Fruit fly (Drosophila melanogaster) whole organism, embryonic: ENCODE results near the gene CG42540.

Experiments
- Ada2b ChIP-seq: fragments of 200-800 bp; sonication (Bioruptor generic); IDR thresholded peaks from 2 replicates; pipeline ENCODE4 v1.3.6; 2022; ENCODE audit warnings: missing biosample characterization, missing genetic modification characterization
- BEAF-32 ChIP-seq: fragments of 200-800 bp; sonication (Bioruptor generic); optimal IDR thresholded peaks from 3 replicates; lab custom pipeline; 2017; ENCODE audit warnings: missing biosample characterization, missing genetic modification characterization, mild to moderate bottlenecking, moderate library complexity, missing genetic modification reagents
- CG11093 ChIP-seq: fragments of 200-800 bp; sonication (Bioruptor generic); IDR thresholded peaks from 3 replicates; pipeline ENCODE4 v1.3.6; 2022; ENCODE audit warnings: missing biosample characterization, missing genetic modification characterization
- CG11695 ChIP-seq: fragments of 200-800 bp; sonication (Bioruptor generic); IDR thresholded peaks from 3 replicates; pipeline ENCODE4 v1.3.6; 2022; ENCODE audit warnings: missing biosample characterization, missing genetic modification characterization
- CG12155 ChIP-seq: fragments of 200-800 bp; sonication (Bioruptor generic); optimal IDR thresholded peaks from 3 replicates; lab custom pipeline; 2016; ENCODE audit warnings: missing biosample characterization, missing genetic modification characterization
- CG12391 ChIP-seq: fragments of 200-800 bp; sonication (Bioruptor generic); optimal IDR thresholded peaks from 3 replicates; lab custom pipeline; 2018; ENCODE audit warnings: missing biosample characterization, mild to moderate bottlenecking, missing genetic modification characterization, moderate library complexity
- CG12659 ChIP-seq: fragments of 200-800 bp; sonication (Bioruptor generic); optimal IDR thresholded peaks from 3 replicates; lab custom pipeline; 2017; ENCODE audit warnings: mild to moderate bottlenecking, missing biosample characterization, missing genetic modification reagents, missing genetic modification characterization
- CG14710 ChIP-seq: fragments of 200-800 bp; sonication (Bioruptor generic); optimal IDR thresholded peaks from 3 replicates; lab custom pipeline; 2019; ENCODE audit warnings: missing biosample characterization, mild to moderate bottlenecking, missing genetic modification characterization, moderate library complexity
- CG16863 ChIP-seq: fragments of 200-800 bp; sonication (Bioruptor generic); optimal IDR thresholded peaks from 3 replicates; lab custom pipeline; 2016; ENCODE audit warnings: missing biosample characterization, missing genetic modification characterization
- CG17359 ChIP-seq: fragments of 200-800 bp; sonication (Bioruptor generic); optimal IDR thresholded peaks from 3 replicates; lab custom pipeline; 2018; ENCODE audit warnings: missing biosample characterization, mild to moderate bottlenecking, missing genetic modification characterization, moderate library complexity
- CG17361 ChIP-seq: fragments of 200-800 bp; sonication (Bioruptor generic); IDR thresholded peaks from 3 replicates; pipeline ENCODE4 v1.3.6; 2022; ENCODE audit warnings: missing biosample characterization, missing genetic modification characterization
- CG18619 ChIP-seq: fragments of 200-800 bp; sonication (Bioruptor generic); optimal IDR thresholded peaks from 3 replicates; lab custom pipeline; 2017; ENCODE audit warnings: missing biosample characterization, mild to moderate bottlenecking, missing genetic modification characterization
- CG2120 ChIP-seq: fragments of 200-800 bp; sonication (Bioruptor generic); optimal IDR thresholded peaks from 3 replicates; lab custom pipeline; 2016; ENCODE audit warnings: missing biosample characterization, missing genetic modification characterization
- CG30020 ChIP-seq: fragments of 200-800 bp; optimal IDR thresholded peaks from 2 replicates; lab custom pipeline; 2019; ENCODE audit warnings: missing biosample characterization, mild to moderate bottlenecking, missing genetic modification characterization, moderate library complexity
- CG30403 ChIP-seq: fragments of 200-800 bp; sonication (Bioruptor generic); optimal IDR thresholded peaks from 3 replicates; lab custom pipeline; 2016; ENCODE audit warnings: missing biosample characterization, missing genetic modification characterization
- CG32532 ChIP-seq: fragments of 200-800 bp; sonication (Bioruptor generic); IDR thresholded peaks from 2 replicates; pipeline ENCODE4 v1.3.6; 2022; ENCODE audit warnings: missing biosample characterization, missing genetic modification characterization
- CG34224 ChIP-seq: fragments of 200-800 bp; sonication (Bioruptor generic); IDR thresholded peaks from 3 replicates; pipeline ENCODE4 v1.3.6; 2022; ENCODE audit warnings: missing biosample characterization, missing genetic modification characterization; ENCODE audit not compliant: partially characterized antibody
- CG34422 ChIP-seq: fragments of 200-800 bp; sonication (Bioruptor generic); IDR thresholded peaks from 3 replicates; pipeline ENCODE4 v1.3.6; 2022; ENCODE audit warnings: missing biosample characterization, missing genetic modification characterization
- CG43689 ChIP-seq: fragments of 200-800 bp; sonication (Bioruptor generic); IDR thresholded peaks from 2 replicates; pipeline ENCODE4 v1.3.6; 2022; ENCODE audit warnings: missing biosample characterization, missing genetic modification characterization
- CG6765 ChIP-seq: fragments of 200-800 bp; sonication (Bioruptor generic); optimal IDR thresholded peaks from 3 replicates; lab custom pipeline; 2017; ENCODE audit warnings: missing biosample characterization, mild to moderate bottlenecking, missing genetic modification characterization
- CG6854 ChIP-seq: fragments of 200-800 bp; sonication (Bioruptor generic); optimal IDR thresholded peaks from 3 replicates; lab custom pipeline; 2017; ENCODE audit warnings: missing biosample characterization, mild to moderate bottlenecking, missing genetic modification characterization
- CG7357 ChIP-seq: fragments of 200-800 bp; sonication (Bioruptor generic); IDR thresholded peaks from 3 replicates; pipeline ENCODE4 v1.3.6; 2022; ENCODE audit warnings: missing biosample characterization, missing genetic modification characterization
- CG8359 ChIP-seq: fragments of 200-800 bp; sonication (Bioruptor generic); optimal IDR thresholded peaks from 2 replicates; lab custom pipeline; 2017; ENCODE audit warnings: missing biosample characterization, mild to moderate bottlenecking, missing genetic modification characterization, borderline replicate concordance
- CkIIα-i1 ChIP-seq: fragments of 200-800 bp; sonication (Bioruptor generic); IDR thresholded peaks from 2 replicates; pipeline ENCODE4 v1.3.6; 2022; ENCODE audit warnings: missing biosample characterization, missing genetic modification characterization
- Dbx ChIP-seq: fragments of 200-800 bp; sonication (Bioruptor generic); IDR thresholded peaks from 3 replicates; pipeline ENCODE4 v1.3.6; 2022; ENCODE audit warnings: missing biosample characterization, missing genetic modification characterization
- H2.0 ChIP-seq: fragments of 200-800 bp; sonication (Bioruptor generic); IDR thresholded peaks from 2 replicates; pipeline ENCODE4 v1.3.6; 2022; ENCODE audit warnings: missing biosample characterization, missing genetic modification characterization
- Kr ChIP-seq: fragments of 200-800 bp; sonication (Bioruptor generic); optimal IDR thresholded peaks from 2 replicates; lab custom pipeline; 2017; ENCODE audit warnings: missing biosample characterization, mild to moderate bottlenecking, missing genetic modification characterization
- Lpt ChIP-seq: fragments of >200 bp; optimal IDR thresholded peaks from 2 replicates; lab custom pipeline; 2018; ENCODE audit warnings: missing biosample characterization, missing genetic modification characterization
- Mes4 ChIP-seq: fragments of 200-800 bp; sonication (Bioruptor generic); optimal IDR thresholded peaks from 2 replicates; lab custom pipeline; 2016; ENCODE audit warnings: missing biosample characterization, missing genetic modification characterization
- TFAM ChIP-seq: fragments of 200-800 bp; sonication (Bioruptor generic); optimal IDR thresholded peaks from 2 replicates; lab custom pipeline; 2017; ENCODE audit warnings: missing biosample characterization, missing genetic modification characterization, inconsistent platforms
- aop ChIP-seq: fragments of 200-800 bp; sonication (Bioruptor generic); IDR thresholded peaks from 2 replicates; pipeline ENCODE4 v1.3.6; 2022; ENCODE audit warnings: missing biosample characterization, missing genetic modification characterization
- chm ChIP-seq: fragments of 200-800 bp; sonication (Bioruptor generic); IDR thresholded peaks from 2 replicates; pipeline ENCODE4 v1.3.6; 2022; ENCODE audit warnings: missing biosample characterization, missing genetic modification characterization
- crol ChIP-seq: fragments of 200-800 bp; sonication (Bioruptor generic); IDR thresholded peaks from 2 replicates; pipeline ENCODE4 v1.3.6; 2022; ENCODE audit warnings: missing biosample characterization, missing genetic modification characterization
- dan ChIP-seq: fragments of 200-800 bp; sonication (Bioruptor generic); IDR thresholded peaks from 2 replicates; pipeline ENCODE4 v1.3.6; 2022; ENCODE audit warnings: missing biosample characterization, missing genetic modification characterization
- dati ChIP-seq: fragments of 200-800 bp; sonication (Bioruptor generic); IDR thresholded peaks from 2 replicates; pipeline ENCODE4 v1.3.6; 2022; ENCODE audit warnings: missing biosample characterization, missing genetic modification characterization
- fd64A ChIP-seq: fragments of 200-800 bp; sonication (Bioruptor generic); optimal IDR thresholded peaks from 3 replicates; lab custom pipeline; 2018; ENCODE audit warnings: missing biosample characterization, mild to moderate bottlenecking, missing genetic modification characterization
- ftz-f1 ChIP-seq: fragments of 200-800 bp; sonication (Bioruptor generic); optimal IDR thresholded peaks from 2 replicates; lab custom pipeline; 2016; ENCODE audit warnings: missing biosample characterization, missing genetic modification characterization
- gcm2 ChIP-seq: fragments of 200-800 bp; sonication (Bioruptor generic); optimal IDR thresholded peaks from 2 replicates; lab custom pipeline; 2016; ENCODE audit warnings: missing biosample characterization, missing genetic modification characterization
- grau ChIP-seq: fragments of 200-800 bp; optimal IDR thresholded peaks from 3 replicates; lab custom pipeline; 2019; ENCODE audit warnings: missing biosample characterization, mild to moderate bottlenecking, missing genetic modification characterization, moderate library complexity
- grn ChIP-seq: fragments of 200-800 bp; sonication (Bioruptor generic); optimal IDR thresholded peaks from 3 replicates; lab custom pipeline; 2017; ENCODE audit warnings: missing biosample characterization, missing genetic modification characterization
- gsb-n ChIP-seq: fragments of 200-800 bp; sonication (Bioruptor generic); optimal IDR thresholded peaks from 3 replicates; lab custom pipeline; 2018; ENCODE audit warnings: missing biosample characterization, mild to moderate bottlenecking, missing genetic modification characterization
- jigr1 ChIP-seq: fragments of 200-800 bp; sonication (Bioruptor generic); IDR thresholded peaks from 3 replicates; pipeline ENCODE4 v1.3.6; 2022; ENCODE audit warnings: missing biosample characterization, missing genetic modification characterization
- knrl ChIP-seq: fragments of 200-800 bp; sonication (Bioruptor generic); IDR thresholded peaks from 3 replicates; pipeline ENCODE4 v1.3.6; 2022; ENCODE audit warnings: missing biosample characterization, missing genetic modification characterization; ENCODE audit not compliant: partially characterized antibody
- nerfin-2 ChIP-seq: fragments of 200-800 bp; sonication (Bioruptor generic); IDR thresholded peaks from 2 replicates; pipeline ENCODE4 v1.3.6; 2022; ENCODE audit warnings: missing biosample characterization, missing genetic modification characterization; ENCODE audit not compliant: partially characterized antibody
- oc ChIP-seq: fragments of 200-800 bp; sonication (Bioruptor generic); optimal IDR thresholded peaks from 2 replicates; lab custom pipeline; 2018; ENCODE audit warnings: missing biosample characterization, mild to moderate bottlenecking, missing genetic modification characterization, moderate library complexity
- onecut ChIP-seq: fragments of 200-800 bp; sonication (Bioruptor generic); IDR thresholded peaks from 2 replicates; pipeline ENCODE4 v1.3.6; 2022; ENCODE audit warnings: missing biosample characterization, missing genetic modification characterization
- org-1 ChIP-seq: fragments of 200-800 bp; sonication (Bioruptor generic); optimal IDR thresholded peaks from 2 replicates; lab custom pipeline; 2017; ENCODE audit warnings: missing biosample characterization, missing genetic modification characterization
- prd ChIP-seq, 3 experiments: fragments of >200 bp in 2 of 3; fragments of 200-800 bp in 1 of 3; sonication (Bioruptor generic) in 1 of 3; optimal IDR thresholded peaks in 2 of 3; IDR thresholded peaks in 1 of 3; 2 replicates in 2 of 3; 3 replicates in 1 of 3; pipeline versions ENCODE4 v1.3.6 to Lab custom; 2017 to 2022; ENCODE audit warnings: missing biosample characterization in 1 of 3, missing genetic modification characterization in 1 of 3
- tap ChIP-seq: fragments of 200-800 bp; optimal IDR thresholded peaks from 3 replicates; lab custom pipeline; 2019; ENCODE audit warnings: missing biosample characterization, mild to moderate bottlenecking, missing genetic modification characterization, moderate library complexity
- toy ChIP-seq: fragments of 200-800 bp; sonication (Bioruptor generic); IDR thresholded peaks from 2 replicates; pipeline ENCODE4 v1.3.6; 2022; ENCODE audit warnings: missing biosample characterization, missing genetic modification characterization
- wek ChIP-seq: fragments of 200-800 bp; sonication (Bioruptor generic); optimal IDR thresholded peaks from 3 replicates; lab custom pipeline; 2018; ENCODE audit warnings: missing biosample characterization, mild to moderate bottlenecking, missing genetic modification characterization, moderate library complexity
- yki ChIP-seq: fragments of >200 bp; optimal IDR thresholded peaks from 3 replicates; lab custom pipeline; 2018

Gene CG42540

DNA sequence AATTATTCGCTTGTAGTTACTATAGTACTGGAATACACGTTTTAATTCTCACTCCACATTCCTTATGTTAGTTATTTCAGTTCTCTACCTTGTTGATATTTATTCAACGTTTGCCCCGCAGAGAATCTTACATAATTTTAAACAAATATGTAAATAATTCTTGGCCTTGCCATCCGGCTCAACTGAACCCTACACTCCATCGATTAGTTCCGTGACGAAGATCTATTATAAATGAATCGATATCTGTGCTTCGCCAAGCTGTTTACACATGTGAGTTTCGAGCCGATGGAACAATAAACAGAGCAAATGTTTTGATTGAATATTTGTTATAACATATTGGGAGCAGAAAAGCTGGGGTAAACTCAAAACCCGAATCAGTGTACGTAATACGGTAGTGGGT is 34.1 kb upstream of the CG42540 start (continued):
- TF ChIP-seq Dbx (GFP tag; lab: Robert Waterston, UW), result peak; percentile 67
- TF ChIP-seq grn (GFP tag; lab: Kevin White, UChicago), result peak; percentile 13
- TF ChIP-seq fd64A (GFP tag; lab: Kevin White, UChicago), result peak; percentile 25
- TF ChIP-seq grau (tag; lab: Kevin White, UChicago), result peak; percentile 19
- no peak for TF ChIP-seq CG17361 (GFP tag; lab: Robert Waterston, UW)
- peak; percentile 41 for TF ChIP-seq onecut
- TF ChIP-seq CG34224 (GFP tag; lab: Robert Waterston, UW), result no peak
- TF ChIP-seq aop (GFP tag; lab: Robert Waterston, UW), result no peak
- TF ChIP-seq crol (GFP tag; lab: Robert Waterston, UW), result no peak
- TF ChIP-seq CG16863 (GFP tag; lab: Kevin White, UChicago), result no peak
- TF ChIP-seq toy (GFP tag; lab: Robert Waterston, UW), result 0 out of 2 replicates have a peak, but pooled peaks have one; percentile 24
- TF ChIP-seq nerfin-2 (GFP tag; lab: Robert Waterston, UW), result no peak
- TF ChIP-seq CG32532, result no peak
- no peak for TF ChIP-seq CG34422 (GFP tag; lab: Robert Waterston, UW)
- TF ChIP-seq dan (GFP tag; lab: Robert Waterston, UW), result no peak
- TF ChIP-seq CG7357, result no peak
- TF ChIP-seq CG12391 (tag; lab: Kevin White, UChicago), result no peak
- peak; percentile 4 for TF ChIP-seq CG12659 (GFP tag; lab: Kevin White, UChicago)
- peak; percentile 28 for TF ChIP-seq CG17359 (tag; lab: Kevin White, UChicago)
- peak; percentile 61; the same call in 2 of the 3 replicates for TF ChIP-seq CG11695
- no peak for TF ChIP-seq yki (lab: Kevin White, UChicago)
- no peak for TF ChIP-seq CG12155
- TF ChIP-seq CG30403 (GFP tag; lab: Kevin White, UChicago), result no peak
- no peak for TF ChIP-seq BEAF-32 (GFP tag; lab: Kevin White, UChicago)
- peak; percentile 3 for TF ChIP-seq CG18619 (GFP tag; lab: Kevin White, UChicago)
- no peak for TF ChIP-seq Mes4 (GFP tag; lab: Kevin White, UChicago)
- TF ChIP-seq CG2120 (GFP tag; lab: Kevin White, UChicago), result no peak
- no peak for TF ChIP-seq CG6854 (GFP tag; lab: Kevin White, UChicago)
- no peak for TF ChIP-seq knrl (GFP tag; lab: Robert Waterston, UW)
- no peak for TF ChIP-seq CG30020
- TF ChIP-seq CG6765, result no peak
- TF ChIP-seq CG14710 (tag; lab: Kevin White, UChicago), result no peak
- TF ChIP-seq CG43689 (GFP tag; lab: Robert Waterston, UW), result no peak
- no peak for TF ChIP-seq jigr1 (GFP tag; lab: Robert Waterston, UW)
- TF ChIP-seq H2.0 (GFP tag; lab: Robert Waterston, UW), result no peak
- TF ChIP-seq tap, result no peak
- TF ChIP-seq Ada2b (GFP tag; lab: Robert Waterston, UW), result 0 out of 2 replicates have a peak, but pooled peaks have one; percentile 17
- TF ChIP-seq dati (GFP tag; lab: Robert Waterston, UW), result no peak
- no peak for TF ChIP-seq wek (GFP tag; lab: Kevin White, UChicago)
- TF ChIP-seq prd (optimal IDR thresholded peaks at IDR 0.05; lab: Kevin White, UChicago), result no peak
- TF ChIP-seq prd (GFP tag; IDR thresholded peaks at IDR 0.05; lab: Robert Waterston, UW), result no peak
- TF ChIP-seq oc, result no peak
- TF ChIP-seq gcm2, result no peak
- no peak for TF ChIP-seq CG11093 (GFP tag; lab: Robert Waterston, UW)
- no peak for TF ChIP-seq chm
- no peak; the same call in 1 of the 2 replicates for TF ChIP-seq CkIIα-i1 (GFP tag; lab: Robert Waterston, UW)
- TF ChIP-seq Lpt (GFP tag; lab: Kevin White, UChicago), result no peak
- TF ChIP-seq org-1 (GFP tag; lab: Kevin White, UChicago), result peak; percentile 20
- TF ChIP-seq ftz-f1 (GFP tag; lab: Kevin White, UChicago), result no peak
- TF ChIP-seq Kr (GFP tag; lab: Kevin White, UChicago), result no peak
- TF ChIP-seq CG8359 (GFP tag; lab: Kevin White, UChicago), result no peak
- TF ChIP-seq TFAM, result no peak
- peak; percentile 18 for TF ChIP-seq gsb-n (tag; lab: Kevin White, UChicago)
